Fruit fly (Drosophila melanogaster) whole organism, adult: ENCODE measurements around the gene ph-p.

Source experiments
- Mnt ChIP-seq: fragments of 200-800 bp; sonication (Bioruptor generic); optimal IDR thresholded peaks from 2 replicates; lab custom pipeline; 2016; ENCODE audit warnings: missing biosample characterization, mild to moderate bottlenecking, missing genetic modification characterization
- cic ChIP-seq: fragments of 200-800 bp; sonication (Bioruptor generic); optimal IDR thresholded peaks from 2 replicates; lab custom pipeline; 2017; ENCODE audit warnings: missing biosample characterization, mild to moderate bottlenecking, missing genetic modification characterization, moderate library complexity
- ovo ChIP-seq: fragments of 200-800 bp; sonication (Bioruptor generic); optimal IDR thresholded peaks from 2 replicates; lab custom pipeline; 2016; ENCODE audit warnings: missing biosample characterization, missing genetic modification characterization
- pad ChIP-seq: fragments of 200-800 bp; sonication (Bioruptor generic); optimal IDR thresholded peaks from 3 replicates; lab custom pipeline; 2017; ENCODE audit warnings: missing biosample characterization, missing genetic modification characterization, mild to moderate bottlenecking, moderate library complexity, missing genetic modification reagents

The ph-p gene

DNA sequence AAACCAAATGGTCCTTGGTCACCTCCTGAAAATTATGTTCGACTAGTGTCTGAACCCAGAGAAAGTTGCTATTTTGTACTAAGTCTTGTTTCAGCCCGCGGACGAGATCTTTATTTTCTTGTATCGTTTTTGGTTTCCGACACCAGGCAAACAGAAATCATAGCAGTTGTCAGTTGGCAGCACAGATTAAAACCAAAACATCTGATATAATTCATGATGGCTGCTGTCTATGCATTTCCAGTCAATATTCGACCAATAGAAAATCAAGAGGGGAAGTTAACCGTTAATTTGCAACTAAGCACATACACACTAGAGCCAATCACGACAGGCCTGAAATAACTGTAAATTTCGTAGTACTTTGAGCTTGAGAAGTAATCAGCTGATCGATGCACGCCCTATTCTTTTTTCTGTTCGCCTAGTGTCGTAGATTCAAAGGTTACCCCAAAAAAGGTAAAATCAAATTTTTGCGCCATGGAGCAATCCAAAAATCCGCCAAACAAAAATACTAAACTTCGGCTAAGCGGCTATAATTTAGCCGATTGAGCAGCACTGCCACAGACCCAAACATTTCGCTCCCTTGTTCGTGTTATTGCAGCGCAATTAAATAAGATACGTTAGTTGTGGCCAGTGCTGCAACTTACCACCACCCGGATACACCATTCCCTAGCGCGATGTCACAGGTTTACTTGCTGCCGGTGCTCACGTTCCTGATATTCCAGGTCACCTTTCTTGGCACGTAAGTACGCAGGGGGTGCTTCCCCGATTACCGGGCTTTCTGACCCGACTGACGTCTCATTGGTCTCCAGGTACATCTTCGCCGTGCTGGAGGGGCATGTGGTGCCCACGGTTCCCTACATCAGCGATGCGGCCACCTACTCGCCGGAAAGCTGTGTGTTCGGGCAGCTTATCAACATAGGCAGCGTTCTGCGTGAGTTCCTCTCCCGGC, 61.5 kb downstream of the ph-p start, which contains the start of gene CG4025:
CG4025 (plus strand) TSS at position 555 of the 946 bp plus-strand sequence.
- TF ChIP-seq cic (no peak), Mnt (GFP tag; lab: Kevin White, UChicago) (peak; percentile 10), ovo (peak; percentile 56), pad (GFP tag; lab: Kevin White, UChicago) (peak; percentile 99)
